Worm (Caenorhabditis elegans) whole organism, young adult: ENCODE results near the gene srbc-40.

Source experiments
- B0035.1 ChIP-seq: sonication (generic microtip); optimal IDR thresholded peaks from 2 replicates; lab custom pipeline; 2016; ENCODE audit warnings: missing genetic modification characterization, mild to moderate bottlenecking, missing compliant biosample characterization, missing genotype, missing genetic modification reagents
- F33H1.4 ChIP-seq: fragments of 200-800 bp; sonication (Bioruptor generic); IDR thresholded peaks from 2 replicates; pipeline ENCODE4 v1.3.6; 2022; ENCODE audit warnings: missing genetic modification reagents, missing genetic modification characterization, missing compliant biosample characterization
- F37B4.10 ChIP-seq: fragments of 200-800 bp; sonication (Bioruptor generic); IDR thresholded peaks from 2 replicates; pipeline ENCODE4 v1.3.6; 2022; ENCODE audit warnings: missing genetic modification characterization, missing compliant biosample characterization
- F49E8.2 ChIP-seq: sonication (generic microtip); optimal IDR thresholded peaks from 3 replicates; lab custom pipeline; 2017; ENCODE audit warnings: missing genetic modification characterization, mild to moderate bottlenecking, missing compliant biosample characterization, antibody characterized with exemption, moderate library complexity; ENCODE audit not compliant: insufficient read depth
- F52B5.7 ChIP-seq: sonication (generic microtip); optimal IDR thresholded peaks from 2 replicates; lab custom pipeline; 2016; ENCODE audit warnings: mild to moderate bottlenecking, missing genetic modification characterization, missing compliant biosample characterization
- F57C9.4 ChIP-seq: sonication (generic microtip); optimal IDR thresholded peaks from 2 replicates; lab custom pipeline; 2017; ENCODE audit warnings: mild to moderate bottlenecking, missing genetic modification characterization, missing compliant biosample characterization
- T26A5.8 ChIP-seq: sonication (generic microtip); optimal IDR thresholded peaks from 2 replicates; lab custom pipeline; 2016; ENCODE audit warnings: missing genetic modification characterization, missing compliant biosample characterization
- Y56A3A.18 ChIP-seq: fragments of 200-800 bp; sonication (Bioruptor generic); IDR thresholded peaks from 2 replicates; pipeline ENCODE4 v1.3.6; 2022; ENCODE audit warnings: missing genetic modification reagents, missing genetic modification characterization, missing compliant biosample characterization
- Y67H2A.10 ChIP-seq: fragments of 200-800 bp; sonication (Bioruptor generic); conservative IDR thresholded peaks from 2 replicates; pipeline ENCODE4 v1.3.6; 2022; ENCODE audit warnings: missing genetic modification reagents, missing genetic modification characterization, missing compliant biosample characterization
- Y79H2A.3 ChIP-seq: fragments of 200-800 bp; sonication (Bioruptor generic); conservative IDR thresholded peaks from 2 replicates; pipeline ENCODE4 v1.3.6; 2022; ENCODE audit warnings: missing genetic modification reagents, missing genetic modification characterization, missing compliant biosample characterization
- Y95B8A.8 ChIP-seq: fragments of 200-800 bp; sonication (Bioruptor generic); IDR thresholded peaks from 2 replicates; pipeline ENCODE4 v1.3.6; 2022; ENCODE audit warnings: missing genetic modification reagents, missing genetic modification characterization, missing compliant biosample characterization
- aptf-2 ChIP-seq: fragments of 200-800 bp; sonication (Bioruptor generic); conservative IDR thresholded peaks from 2 replicates; pipeline ENCODE4 v1.3.6; 2022; ENCODE audit warnings: missing genetic modification reagents, missing genetic modification characterization, missing compliant biosample characterization
- atf-7 ChIP-seq: sonication (generic microtip); optimal IDR thresholded peaks from 2 replicates; lab custom pipeline; 2017; ENCODE audit warnings: mild to moderate bottlenecking, missing genetic modification characterization, missing compliant biosample characterization
- ccch-3 ChIP-seq: fragments of 200-800 bp; sonication (Bioruptor generic); optimal IDR thresholded peaks from 2 replicates; lab custom pipeline; 2018; ENCODE audit warnings: mild to moderate bottlenecking, missing genetic modification characterization, missing compliant biosample characterization
- ceh-58 ChIP-seq: fragments of 200-800 bp; sonication (Bioruptor generic); IDR thresholded peaks from 2 replicates; pipeline ENCODE4 v1.3.6; 2022; ENCODE audit warnings: missing genetic modification characterization, missing compliant biosample characterization
- chd-7 ChIP-seq: sonication (generic microtip); optimal IDR thresholded peaks from 2 replicates; lab custom pipeline; 2016; ENCODE audit warnings: mild to moderate bottlenecking, missing genetic modification characterization, moderate library complexity, missing compliant biosample characterization
- dpff-1 ChIP-seq: sonication (generic microtip); optimal IDR thresholded peaks from 2 replicates; lab custom pipeline; 2017; ENCODE audit warnings: mild to moderate bottlenecking, missing genetic modification characterization, missing compliant biosample characterization
- efl-1 ChIP-seq: fragments of 150-350 bp; optimal IDR thresholded peaks from 2 replicates; lab custom pipeline; 2014; ENCODE audit warnings: missing biosample characterization, missing genetic modification reagents, missing genetic modification characterization
- fkh-3 ChIP-seq: sonication (generic microtip); optimal IDR thresholded peaks from 2 replicates; lab custom pipeline; 2016; ENCODE audit warnings: mild to moderate bottlenecking, missing genetic modification characterization, missing compliant biosample characterization
- gei-17 ChIP-seq: fragments of 200-800 bp; sonication (Bioruptor generic); optimal IDR thresholded peaks from 2 replicates; lab custom pipeline; 2018; ENCODE audit warnings: mild to moderate bottlenecking, missing genetic modification characterization, missing compliant biosample characterization
- him-1 ChIP-seq: sonication (generic microtip); optimal IDR thresholded peaks from 2 replicates; lab custom pipeline; 2016; ENCODE audit warnings: missing genotype, missing genetic modification reagents, missing genetic modification characterization, missing compliant biosample characterization
- hlh-12 ChIP-seq: sonication (generic microtip); optimal IDR thresholded peaks from 2 replicates; lab custom pipeline; 2016; ENCODE audit warnings: missing genetic modification characterization, missing compliant biosample characterization
- hlh-26 ChIP-seq: fragments of 200-800 bp; sonication (Bioruptor generic); conservative IDR thresholded peaks from 2 replicates; pipeline ENCODE4 v1.3.6; 2022; ENCODE audit warnings: missing genetic modification reagents, missing genetic modification characterization, missing compliant biosample characterization
- hrde-1 ChIP-seq: sonication (generic microtip); optimal IDR thresholded peaks from 2 replicates; lab custom pipeline; 2016; ENCODE audit warnings: missing genetic modification characterization, mild to moderate bottlenecking, missing compliant biosample characterization, moderate library complexity, missing genotype, missing genetic modification reagents, borderline replicate concordance
- lin-40 ChIP-seq: sonication (generic microtip); optimal IDR thresholded peaks from 2 replicates; lab custom pipeline; 2016; ENCODE audit warnings: missing genetic modification characterization, mild to moderate bottlenecking, missing compliant biosample characterization, missing genotype, missing genetic modification reagents
- lir-1 ChIP-seq: fragments of 200-800 bp; sonication (Bioruptor generic); conservative IDR thresholded peaks from 2 replicates; pipeline ENCODE4 v1.3.6; 2022; ENCODE audit warnings: missing genetic modification reagents, missing genetic modification characterization, missing compliant biosample characterization
- lsl-1 ChIP-seq: fragments of 200-800 bp; sonication (Bioruptor generic); optimal IDR thresholded peaks from 2 replicates; lab custom pipeline; 2018; ENCODE audit warnings: mild to moderate bottlenecking, missing genetic modification characterization, moderate library complexity, missing compliant biosample characterization
- madf-6 ChIP-seq: fragments of 200-800 bp; sonication (Bioruptor generic); IDR thresholded peaks from 2 replicates; pipeline ENCODE4 v1.3.6; 2022; ENCODE audit warnings: missing genetic modification reagents, missing genetic modification characterization, missing compliant biosample characterization
- madf-8 ChIP-seq: fragments of 200-800 bp; sonication (Bioruptor generic); conservative IDR thresholded peaks from 2 replicates; pipeline ENCODE4 v1.3.6; 2022; ENCODE audit warnings: missing genetic modification reagents, missing genetic modification characterization, missing compliant biosample characterization
- mcd-1 ChIP-seq: fragments of 200-800 bp; sonication (Bioruptor generic); IDR thresholded peaks from 2 replicates; pipeline ENCODE4 v1.3.6; 2022; ENCODE audit warnings: missing genetic modification reagents, missing genetic modification characterization, missing compliant biosample characterization
- mes-4 ChIP-seq: sonication (generic microtip); optimal IDR thresholded peaks from 2 replicates; lab custom pipeline; 2016; ENCODE audit warnings: missing genotype, missing genetic modification characterization, missing compliant biosample characterization
- nfyb-1 ChIP-seq: fragments of 200-800 bp; sonication (Bioruptor generic); IDR thresholded peaks from 2 replicates; pipeline ENCODE4 v1.3.6; 2022; ENCODE audit warnings: missing genetic modification reagents, missing genetic modification characterization, missing compliant biosample characterization
- nhr-179 ChIP-seq: sonication (generic microtip); optimal IDR thresholded peaks from 2 replicates; lab custom pipeline; 2016; ENCODE audit warnings: mild to moderate bottlenecking, missing genetic modification characterization, missing compliant biosample characterization
- pha-4 ChIP-seq: fragments of 150-350 bp; sonication (generic microtip); optimal IDR thresholded peaks from 2 replicates; lab custom pipeline; 2014; ENCODE audit warnings: missing biosample characterization, missing genetic modification reagents, missing genetic modification characterization
- rcor-1 ChIP-seq: fragments of 200-800 bp; sonication (Bioruptor generic); IDR thresholded peaks from 2 replicates; pipeline ENCODE4 v1.3.6; 2022; ENCODE audit warnings: missing genetic modification reagents, missing genetic modification characterization, missing compliant biosample characterization
- repo-1 ChIP-seq: sonication (generic microtip); optimal IDR thresholded peaks from 2 replicates; lab custom pipeline; 2017; ENCODE audit warnings: mild to moderate bottlenecking, missing genetic modification characterization, missing compliant biosample characterization
- somi-1 ChIP-seq: fragments of 200-800 bp; sonication (Bioruptor generic); optimal IDR thresholded peaks from 2 replicates; lab custom pipeline; 2018; ENCODE audit warnings: mild to moderate bottlenecking, missing genetic modification characterization, missing compliant biosample characterization
- sptf-2 ChIP-seq: fragments of 200-800 bp; sonication (Bioruptor generic); optimal IDR thresholded peaks from 2 replicates; lab custom pipeline; 2018; ENCODE audit warnings: mild to moderate bottlenecking, missing genetic modification characterization, missing compliant biosample characterization
- tbp1 ChIP-seq: fragments of 200-800 bp; sonication (Bioruptor generic); optimal IDR thresholded peaks from 2 replicates; lab custom pipeline; 2018; ENCODE audit warnings: mild to moderate bottlenecking, missing genetic modification characterization, missing compliant biosample characterization
- unc-130 ChIP-seq: sonication (generic microtip); optimal IDR thresholded peaks from 2 replicates; lab custom pipeline; 2016; ENCODE audit warnings: missing genetic modification reagents, missing genetic modification characterization, missing compliant biosample characterization
- unc-62 ChIP-seq: fragments of 150-350 bp; optimal IDR thresholded peaks from 2 replicates; lab custom pipeline; 2014; ENCODE audit warnings: missing biosample characterization, missing genetic modification reagents, missing genetic modification characterization
- zim-3 ChIP-seq: sonication (generic microtip); optimal IDR thresholded peaks from 2 replicates; lab custom pipeline; 2017; ENCODE audit warnings: mild to moderate bottlenecking, missing genetic modification characterization, moderate library complexity, missing compliant biosample characterization
- ztf-18 ChIP-seq: sonication (generic microtip); optimal IDR thresholded peaks from 2 replicates; lab custom pipeline; 2016; ENCODE audit warnings: missing genotype, mild to moderate bottlenecking, missing genetic modification characterization, missing compliant biosample characterization
- ztf-26 ChIP-seq: sonication (generic microtip); optimal IDR thresholded peaks from 2 replicates; lab custom pipeline; 2017; ENCODE audit warnings: missing genetic modification characterization, missing compliant biosample characterization

Gene srbc-40

DNA sequence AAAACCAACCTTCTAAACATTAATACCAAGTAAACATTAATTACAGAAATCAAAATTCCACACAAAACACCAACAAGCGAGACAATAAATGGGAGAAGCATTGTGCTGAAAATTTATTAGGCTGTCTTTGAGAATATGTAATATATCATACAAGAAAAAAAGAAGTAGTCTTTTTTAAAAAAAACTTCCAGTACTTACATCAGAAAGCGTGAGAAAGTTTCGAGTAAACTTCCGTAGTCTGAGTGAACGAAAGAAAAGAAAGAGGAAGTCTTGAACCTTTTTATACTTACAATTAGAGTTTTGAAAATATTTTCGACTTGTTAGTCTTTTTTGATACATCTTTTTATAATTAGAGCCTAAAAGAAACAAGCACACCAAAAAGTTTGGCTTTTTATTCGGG is at the start of gene srbc-40:
srbc-40 (minus strand) TSS at position 101 of the 400 bp plus-strand sequence.
- TF ChIP-seq aptf-2 (GFP tag; lab: Robert Waterston, UW) (no peak), T26A5.8 (tag; lab: Kevin White, UChicago) (no peak), sptf-2 (GFP tag; lab: Kevin White, UChicago) (no peak), B0035.1 (no peak), gei-17 (GFP tag; lab: Kevin White, UChicago) (no peak), atf-7 (tag; lab: Kevin White, UChicago) (no peak), F37B4.10 (GFP tag; lab: Robert Waterston, UW) (no peak), efl-1 (GFP tag; lab: Kevin White, UChicago) (no peak), nhr-179 (no peak), fkh-3 (tag; lab: Kevin White, UChicago) (no peak), tbp1 (GFP tag; lab: Kevin White, UChicago) (no peak), ceh-58 (no peak)

- no peak for TF ChIP-seq F52B5.7 (tag; lab: Kevin White, UChicago)
- no peak for TF ChIP-seq rcor-1 (GFP tag; lab: Robert Waterston, UW)
- no peak for TF ChIP-seq ztf-18 (tag; lab: Kevin White, UChicago)
- TF ChIP-seq Y67H2A.10 (GFP tag; lab: Robert Waterston, UW) = no peak
- no peak for TF ChIP-seq nhr-179
- TF ChIP-seq ccch-3 (GFP tag; lab: Kevin White, UChicago) = no peak
- no peak for TF ChIP-seq lir-1
- TF ChIP-seq unc-130 = no peak
- TF ChIP-seq hlh-12 (tag; lab: Kevin White, UChicago) = no peak
- TF ChIP-seq F33H1.4 (GFP tag; lab: Robert Waterston, UW) = no peak
- TF ChIP-seq zim-3 (tag; lab: Kevin White, UChicago) = no peak
- no peak for TF ChIP-seq repo-1 (tag; lab: Kevin White, UChicago)
- no peak for TF ChIP-seq dpff-1 (tag; lab: Kevin White, UChicago)
- no peak for TF ChIP-seq unc-62 (GFP tag; lab: Kevin White, UChicago)
- TF ChIP-seq nfyb-1 (GFP tag; lab: Robert Waterston, UW) = no peak
- no peak for TF ChIP-seq Y56A3A.18
Observed at ce11 chrV:764732-765131, 45.1 kb upstream of the srbc-40 start, which contains the start of gene str-238. Gene str-238 (plus strand): TSS chrV:765032.

ce11 chrV:762340-762739 is 42.7 kb upstream of the srbc-40 start, which contains the start of gene srp-2:
Gene srp-2 (plus strand): TSS chrV:762640.
- TF ChIP-seq ztf-18 (tag; lab: Kevin White, UChicago) (no peak), hlh-26 (no peak), nfyb-1 (GFP tag; lab: Robert Waterston, UW) (no peak), F57C9.4 (tag; lab: Kevin White, UChicago) (no peak), chd-7 (tag; lab: Kevin White, UChicago) (no peak), him-1 (tag; lab: Kevin White, UChicago) (no peak), Y95B8A.8 (GFP tag; lab: Robert Waterston, UW) (no peak), mcd-1 (no peak), madf-8 (no peak), hrde-1 (tag; lab: Kevin White, UChicago) (no peak), B0035.1 (no peak), somi-1 (GFP tag; lab: Kevin White, UChicago) (no peak), F49E8.2 (tag; lab: Kevin White, UChicago) (no peak), lin-40 (tag; lab: Kevin White, UChicago) (no peak), ztf-26 (tag; lab: Kevin White, UChicago) (no peak), lsl-1 (GFP tag; lab: Kevin White, UChicago) (no peak), madf-6 (GFP tag; lab: Robert Waterston, UW) (no peak), pha-4 (tag; lab: Kevin White, UChicago) (no peak), mes-4 (no peak), Y79H2A.3 (GFP tag; lab: Robert Waterston, UW) (no peak)
